Fruit fly (Drosophila melanogaster): ENCODE results near the gene CG34148.
A peak's percentile ranks its signal among the peaks of the same experiment; 100 is the strongest.

CG34148 gene

DNA sequence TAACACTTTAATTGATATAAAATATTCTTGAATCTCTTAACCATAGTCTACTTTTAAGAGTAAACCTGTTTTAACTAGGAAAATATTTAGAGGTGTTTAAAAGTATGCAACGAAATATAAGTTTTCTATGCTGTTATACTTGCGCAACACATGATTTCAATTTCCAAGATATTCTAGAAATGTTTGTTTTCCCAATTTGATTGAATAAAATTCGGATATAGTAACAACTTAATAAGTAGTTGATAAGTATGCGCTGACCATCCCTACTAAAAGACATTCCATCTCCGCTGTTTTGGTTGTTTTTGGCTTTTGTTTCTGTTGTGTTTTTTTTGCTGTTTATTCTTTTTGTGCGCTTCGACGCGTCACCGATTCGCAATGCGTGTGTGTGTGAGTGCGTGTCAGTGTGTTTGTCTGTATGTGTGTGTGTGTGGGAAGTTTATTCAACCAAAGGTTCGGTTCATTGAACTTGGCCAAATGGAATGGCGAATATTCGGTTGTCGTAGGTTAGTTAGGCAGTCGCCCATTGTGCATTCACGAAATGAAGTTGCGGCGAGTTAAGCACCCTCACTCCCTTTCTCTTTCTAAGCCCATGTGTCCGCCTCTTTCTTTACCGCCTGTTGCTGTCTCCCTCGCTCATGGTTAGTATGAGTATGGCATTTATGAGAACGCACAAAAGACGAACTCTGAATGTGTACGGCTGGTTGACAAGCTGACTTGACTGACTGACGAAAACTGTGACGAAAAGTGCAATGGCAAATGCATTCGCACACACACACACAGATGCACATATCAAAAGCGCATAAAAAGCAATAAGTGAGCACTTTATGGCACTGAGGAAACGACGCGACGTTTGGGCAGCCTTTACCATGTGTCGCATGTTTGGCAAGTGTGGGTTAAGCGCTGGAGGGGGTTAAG lies 17.7 kb upstream of the CG34148 start (continued):
- TF ChIP-seq CG8632 (GFP tag; optimal IDR thresholded peaks at IDR 0.05) (peak; percentile 17), Eip78C (GFP tag) (peak; percentile 68), spab (GFP tag; optimal IDR thresholded peaks at IDR 0.05) (no peak), Sox14 (GFP tag; optimal IDR thresholded peaks at IDR 0.05) (peak; percentile 6), Hr4 (GFP tag; optimal IDR thresholded peaks at IDR 0.05) (no peak), Hr39 (GFP tag; optimal IDR thresholded peaks at IDR 0.05) (peak; percentile 47), eg (GFP tag; IDR thresholded peaks at IDR 0.05) (peak; percentile 73), CG6163 (GFP tag; IDR thresholded peaks at IDR 0.05) (peak; percentile 56; the same call in 2 of the 3 replicates), CG16779 (tag; optimal IDR thresholded peaks at IDR 0.05) (peak; percentile 3), dac (GFP tag; optimal IDR thresholded peaks at IDR 0.05) (no peak), CG11762 (GFP tag; optimal IDR thresholded peaks at IDR 0.05; ENCODE audit: insufficient read depth) (peak; percentile 8), CG6276 (GFP tag; optimal IDR thresholded peaks at IDR 0.05) (peak; percentile 36), esn (GFP tag; optimal IDR thresholded peaks at IDR 0.05) (peak; percentile 72), CG4318 (GFP tag; optimal IDR thresholded peaks at IDR 0.05) (no peak), acj6 (GFP tag; optimal IDR thresholded peaks at IDR 0.05) (peak; percentile 21), CG3919 (GFP tag; optimal IDR thresholded peaks at IDR 0.05) (peak; percentile 20), lz (GFP tag; optimal IDR thresholded peaks at IDR 0.05) (peak; percentile 54), CG10669 (GFP tag; optimal IDR thresholded peaks at IDR 0.05) (peak; percentile 41), topi (GFP tag; optimal IDR thresholded peaks at IDR 0.05) (peak; percentile 55), net (GFP tag; optimal IDR thresholded peaks at IDR 0.05) (no peak), fd85E (GFP tag; optimal IDR thresholded peaks at IDR 0.05) (no peak), Blimp-1 (GFP tag; optimal IDR thresholded peaks at IDR 0.05) (peak; percentile 55)

DNA sequence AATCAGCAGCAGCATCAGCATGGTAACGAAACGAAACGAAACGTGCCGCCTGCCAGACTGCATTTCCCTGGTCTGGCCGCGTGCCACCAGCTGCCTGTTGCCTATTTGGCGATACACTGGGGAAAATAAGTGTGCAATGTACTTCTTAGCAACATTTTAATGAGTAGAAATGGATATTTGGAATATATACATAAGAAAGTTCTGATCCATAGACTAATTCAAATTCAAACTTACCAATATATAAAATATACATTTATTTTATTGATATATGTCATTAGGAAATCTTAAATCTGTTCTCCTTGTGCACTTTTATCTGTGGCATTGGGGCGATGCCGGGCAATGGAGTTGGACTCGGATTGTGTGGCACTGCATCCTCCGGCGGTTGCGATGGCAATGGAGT lies 15.4 kb upstream of the CG34148 start:
- TF ChIP-seq CG31627 (GFP tag; optimal IDR thresholded peaks at IDR 0.05) (no peak), Eip93F (GFP tag; optimal IDR thresholded peaks at IDR 0.05) (no peak), OdsH (GFP tag; optimal IDR thresholded peaks at IDR 0.05) (peak; percentile 80), CG3032 (tag; optimal IDR thresholded peaks at IDR 0.05) (peak; percentile 83), CG11902 (GFP tag; optimal IDR thresholded peaks at IDR 0.05) (no peak), Eip75B (GFP tag; optimal IDR thresholded peaks at IDR 0.05) (peak; percentile 47), CG10631 (GFP tag; optimal IDR thresholded peaks at IDR 0.05) (peak; percentile 88), vri (GFP tag; optimal IDR thresholded peaks at IDR 0.05) (no peak), CG32006 (GFP tag; optimal IDR thresholded peaks at IDR 0.05) (peak; percentile 96), Hr39 (GFP tag; optimal IDR thresholded peaks at IDR 0.05) (no peak), spab (GFP tag; optimal IDR thresholded peaks at IDR 0.05) (peak; percentile 79), Sox15 (GFP tag; optimal IDR thresholded peaks at IDR 0.05) (peak; percentile 15), CG1621 (tag; optimal IDR thresholded peaks at IDR 0.05) (peak; percentile 73), Lpt (GFP tag; optimal IDR thresholded peaks at IDR 0.05) (peak; percentile 86), Gug (GFP tag; IDR thresholded peaks at IDR 0.05) (peak; percentile 86), pdm3 (GFP tag; optimal IDR thresholded peaks at IDR 0.05) (peak; percentile 69), esn (GFP tag; optimal IDR thresholded peaks at IDR 0.05) (peak; percentile 14), dac (GFP tag; optimal IDR thresholded peaks at IDR 0.05) (peak; percentile 81), fkh (GFP tag; optimal IDR thresholded peaks at IDR 0.05) (no peak), Smox (GFP tag; optimal IDR thresholded peaks at IDR 0.05) (no peak), CG9139 (GFP tag; optimal IDR thresholded peaks at IDR 0.05) (peak; percentile 35), CG4318 (GFP tag; optimal IDR thresholded peaks at IDR 0.05) (peak; percentile 89), CG6808 (GFP tag; optimal IDR thresholded peaks at IDR 0.05) (peak; percentile 78), acj6 (GFP tag; optimal IDR thresholded peaks at IDR 0.05) (peak; percentile 70), dsx (GFP tag; optimal IDR thresholded peaks at IDR 0.05; ENCODE audit: poor library complexity, severe bottlenecking) (peak; percentile 86), salr (GFP tag; optimal IDR thresholded peaks at IDR 0.05) (peak; percentile 36 to 88), CG3919 (GFP tag; optimal IDR thresholded peaks at IDR 0.05) (peak; percentile 81), CG10669 (GFP tag; optimal IDR thresholded peaks at IDR 0.05) (peak; percentile 69), CG6792 (GFP tag; optimal IDR thresholded peaks at IDR 0.05) (peak; percentile 45), CG8119 (GFP tag; IDR thresholded peaks at IDR 0.05) (peak; percentile 94), Ets96B (tag; optimal IDR thresholded peaks at IDR 0.05) (peak; percentile 88), CG7368 (GFP tag; optimal IDR thresholded peaks at IDR 0.05) (peak; percentile 12), lz (GFP tag; optimal IDR thresholded peaks at IDR 0.05) (peak; percentile 22), CG15336 (GFP tag; IDR thresholded peaks at IDR 0.05) (peak; percentile 92), achi (GFP tag; optimal IDR thresholded peaks at IDR 0.05) (peak; percentile 84)
